Fruit fly (Drosophila melanogaster) whole organism, embryonic: Measurements from ENCODE around the gene Hn.
A peak's percentile ranks its signal among the peaks of the same experiment; 100 is the strongest.

Experiments used
- ATbp ChIP-seq: fragments of 200-800 bp; sonication (Bioruptor generic); optimal IDR thresholded peaks from 2 replicates; lab custom pipeline; 2017; ENCODE audit warnings: missing biosample characterization, mild to moderate bottlenecking, missing genetic modification characterization, missing genetic modification reagents
- Blimp-1 ChIP-seq: fragments of 200-800 bp; sonication (Bioruptor generic); optimal IDR thresholded peaks from 3 replicates; lab custom pipeline; 2018; ENCODE audit warnings: missing biosample characterization, missing genetic modification characterization, mild to moderate bottlenecking, moderate library complexity, missing genetic modification reagents
- CG10543 ChIP-seq: fragments of 200-800 bp; sonication (Bioruptor generic); optimal IDR thresholded peaks from 3 replicates; lab custom pipeline; 2017; ENCODE audit warnings: missing biosample characterization, mild to moderate bottlenecking, missing genetic modification characterization, moderate library complexity
- CG11247 ChIP-seq: fragments of 200-800 bp; sonication (Bioruptor generic); IDR thresholded peaks from 2 replicates; pipeline ENCODE4 v1.3.6; 2022; ENCODE audit warnings: missing biosample characterization, missing genetic modification characterization
- CG13424 ChIP-seq: fragments of 200-800 bp; sonication (Bioruptor generic); optimal IDR thresholded peaks from 2 replicates; lab custom pipeline; 2019; ENCODE audit warnings: missing biosample characterization, mild to moderate bottlenecking, missing genetic modification characterization, moderate library complexity
- CG13775 ChIP-seq: fragments of 200-800 bp; sonication (Bioruptor generic); optimal IDR thresholded peaks from 3 replicates; lab custom pipeline; 2017; ENCODE audit warnings: missing biosample characterization, mild to moderate bottlenecking, missing genetic modification characterization
- CG14441 ChIP-seq: fragments of 200-800 bp; sonication (Bioruptor generic); IDR thresholded peaks from 2 replicates; pipeline ENCODE4 v1.3.6; 2022; ENCODE audit warnings: missing biosample characterization, missing genetic modification characterization
- CG16863 ChIP-seq: fragments of 200-800 bp; sonication (Bioruptor generic); optimal IDR thresholded peaks from 3 replicates; lab custom pipeline; 2016; ENCODE audit warnings: missing biosample characterization, missing genetic modification characterization
- CG17359 ChIP-seq: fragments of 200-800 bp; sonication (Bioruptor generic); optimal IDR thresholded peaks from 3 replicates; lab custom pipeline; 2018; ENCODE audit warnings: missing biosample characterization, mild to moderate bottlenecking, missing genetic modification characterization, moderate library complexity
- CG1832 ChIP-seq: fragments of 200-800 bp; sonication (Bioruptor generic); optimal IDR thresholded peaks from 2 replicates; lab custom pipeline; 2017; ENCODE audit warnings: missing biosample characterization, mild to moderate bottlenecking, missing genetic modification characterization, inconsistent platforms
- CG18764 ChIP-seq: fragments of 200-800 bp; sonication (Bioruptor generic); optimal IDR thresholded peaks from 3 replicates; lab custom pipeline; 2016; ENCODE audit warnings: missing biosample characterization, missing genetic modification characterization
- CG2678 ChIP-seq: fragments of 200-800 bp; sonication (Bioruptor generic); optimal IDR thresholded peaks from 3 replicates; lab custom pipeline; 2019; ENCODE audit warnings: missing biosample characterization, mild to moderate bottlenecking, missing genetic modification characterization, moderate library complexity
- CG4360 ChIP-seq: fragments of 200-800 bp; sonication (Bioruptor generic); IDR thresholded peaks from 2 replicates; pipeline ENCODE4 v1.3.6; 2022; ENCODE audit warnings: missing biosample characterization, missing genetic modification characterization
- CG4424 ChIP-seq: fragments of 200-800 bp; sonication (Bioruptor generic); optimal IDR thresholded peaks from 3 replicates; lab custom pipeline; 2016; ENCODE audit warnings: missing biosample characterization, missing genetic modification characterization
- CG4854 ChIP-seq: fragments of 200-800 bp; sonication (Bioruptor generic); optimal IDR thresholded peaks from 2 replicates; lab custom pipeline; 2016; ENCODE audit warnings: missing biosample characterization, missing genetic modification characterization, inconsistent platforms
- CG6654 ChIP-seq: fragments of 200-800 bp; sonication (Bioruptor generic); optimal IDR thresholded peaks from 2 replicates; lab custom pipeline; 2017; ENCODE audit warnings: missing biosample characterization, mild to moderate bottlenecking, missing genetic modification characterization
- CG6854 ChIP-seq: fragments of 200-800 bp; sonication (Bioruptor generic); optimal IDR thresholded peaks from 3 replicates; lab custom pipeline; 2017; ENCODE audit warnings: missing biosample characterization, mild to moderate bottlenecking, missing genetic modification characterization
- CG7556 ChIP-seq: fragments of 200-800 bp; sonication (Bioruptor generic); optimal IDR thresholded peaks from 2 replicates; lab custom pipeline; 2017; ENCODE audit warnings: missing biosample characterization, mild to moderate bottlenecking, missing genetic modification characterization
- CG8281 ChIP-seq: fragments of 200-800 bp; sonication (Bioruptor generic); optimal IDR thresholded peaks from 2 replicates; lab custom pipeline; 2018; ENCODE audit warnings: missing biosample characterization, mild to moderate bottlenecking, missing genetic modification characterization, moderate library complexity
- CG9797 ChIP-seq: fragments of 200-800 bp; sonication (Bioruptor generic); optimal IDR thresholded peaks from 3 replicates; lab custom pipeline; 2018; ENCODE audit warnings: missing biosample characterization, mild to moderate bottlenecking, missing genetic modification characterization
- Dp ChIP-seq: fragments of 200-800 bp; sonication (Bioruptor generic); optimal IDR thresholded peaks from 2 replicates; lab custom pipeline; 2018; ENCODE audit warnings: missing biosample characterization, mild to moderate bottlenecking, missing genetic modification characterization, moderate library complexity
- Dref ChIP-seq: fragments of 200-800 bp; sonication (Bioruptor generic); IDR thresholded peaks from 2 replicates; pipeline ENCODE4 v1.3.6; 2022; ENCODE audit warnings: missing biosample characterization, missing genetic modification characterization
- E2f2 ChIP-seq: fragments of 200-800 bp; sonication (Bioruptor generic); IDR thresholded peaks from 2 replicates; pipeline ENCODE4 v1.3.6; 2022; ENCODE audit warnings: missing biosample characterization, missing genetic modification characterization
- HLH3B ChIP-seq: fragments of 200-800 bp; sonication (Bioruptor generic); IDR thresholded peaks from 2 replicates; pipeline ENCODE4 v1.3.6; 2022; ENCODE audit warnings: missing biosample characterization, missing genetic modification characterization
- Lpt ChIP-seq: fragments of >200 bp; optimal IDR thresholded peaks from 2 replicates; lab custom pipeline; 2018; ENCODE audit warnings: missing biosample characterization, missing genetic modification characterization
- MTF-1 ChIP-seq: fragments of 200-800 bp; sonication (Bioruptor generic); optimal IDR thresholded peaks from 2 replicates; lab custom pipeline; 2018; ENCODE audit warnings: missing biosample characterization, mild to moderate bottlenecking, missing genetic modification characterization, borderline replicate concordance
- Oaz ChIP-seq: fragments of 200-800 bp; sonication (Bioruptor generic); IDR thresholded peaks from 2 replicates; pipeline ENCODE4 v1.3.6; 2022; ENCODE audit warnings: missing biosample characterization, missing genetic modification characterization
- Scr ChIP-seq: fragments of 200-800 bp; sonication (Bioruptor generic); IDR thresholded peaks from 2 replicates; pipeline ENCODE4 v1.3.6; 2022; ENCODE audit warnings: missing biosample characterization, missing genetic modification characterization; ENCODE audit not compliant: partially characterized antibody
- Side ChIP-seq: fragments of 200-800 bp; sonication (Bioruptor generic); optimal IDR thresholded peaks from 2 replicates; lab custom pipeline; 2016; ENCODE audit warnings: missing biosample characterization, missing genetic modification characterization
- Vsx1 ChIP-seq: fragments of 200-800 bp; sonication (Bioruptor generic); optimal IDR thresholded peaks from 2 replicates; lab custom pipeline; 2017; ENCODE audit warnings: missing biosample characterization, mild to moderate bottlenecking, missing genetic modification characterization, missing genetic modification reagents
- Xbp1 ChIP-seq: fragments of 200-800 bp; sonication (Bioruptor generic); optimal IDR thresholded peaks from 3 replicates; lab custom pipeline; 2016; ENCODE audit warnings: missing biosample characterization, mild to moderate bottlenecking, missing genetic modification characterization
- abd-A ChIP-seq: fragments of 200-800 bp; sonication (Bioruptor generic); optimal IDR thresholded peaks from 3 replicates; lab custom pipeline; 2019; ENCODE audit warnings: missing biosample characterization, mild to moderate bottlenecking, missing genetic modification characterization, moderate library complexity
- caup ChIP-seq: fragments of 200-800 bp; sonication (Bioruptor generic); optimal IDR thresholded peaks from 3 replicates; lab custom pipeline; 2017; ENCODE audit warnings: missing biosample characterization, mild to moderate bottlenecking, missing genetic modification characterization, moderate library complexity; ENCODE audit not compliant: severe bottlenecking
- cwo ChIP-seq: fragments of 200-800 bp; sonication (Bioruptor generic); optimal IDR thresholded peaks from 3 replicates; lab custom pipeline; 2017; ENCODE audit warnings: missing biosample characterization, missing genetic modification characterization, mild to moderate bottlenecking, moderate library complexity, missing genetic modification reagents
- dpn ChIP-seq, 2 experiments: fragments of 200-800 bp; sonication (Bioruptor generic); optimal IDR thresholded peaks; 3 replicates each; lab custom pipeline; 2016; ENCODE audit warnings: missing biosample characterization in 2 of 2, missing genetic modification characterization in 2 of 2
- ftz-f1 ChIP-seq: fragments of 200-800 bp; sonication (Bioruptor generic); optimal IDR thresholded peaks from 2 replicates; lab custom pipeline; 2016; ENCODE audit warnings: missing biosample characterization, missing genetic modification characterization
- her ChIP-seq: fragments of 200-800 bp; sonication (Bioruptor generic); optimal IDR thresholded peaks from 2 replicates; lab custom pipeline; 2016; ENCODE audit warnings: missing biosample characterization, missing genetic modification characterization
- ind ChIP-seq: fragments of 200-800 bp; sonication (Bioruptor generic); optimal IDR thresholded peaks from 3 replicates; lab custom pipeline; 2016; ENCODE audit warnings: missing biosample characterization, missing genetic modification characterization
- lola ChIP-seq, 3 experiments: fragments of >200 bp in 2 of 3; fragments of 200-800 bp in 1 of 3; sonication (Bioruptor generic) in 1 of 3; optimal IDR thresholded peaks; 2 replicates each; lab custom pipeline; 2017 to 2019; ENCODE audit warnings: missing biosample characterization in 3 of 3, missing genetic modification characterization in 3 of 3, mild to moderate bottlenecking in 1 of 3, moderate library complexity in 1 of 3
- nom ChIP-seq: fragments of 200-800 bp; sonication (Bioruptor generic); optimal IDR thresholded peaks from 2 replicates; lab custom pipeline; 2017; ENCODE audit warnings: missing biosample characterization, missing genetic modification characterization, mild to moderate bottlenecking, moderate library complexity, missing genetic modification reagents
- repo ChIP-seq: fragments of 200-800 bp; sonication (Bioruptor generic); optimal IDR thresholded peaks from 2 replicates; lab custom pipeline; 2016; ENCODE audit warnings: missing biosample characterization, missing genetic modification characterization
- scrt ChIP-seq: fragments of 200-800 bp; sonication (Bioruptor generic); optimal IDR thresholded peaks from 2 replicates; lab custom pipeline; 2018; ENCODE audit warnings: missing biosample characterization, mild to moderate bottlenecking, missing genetic modification characterization, moderate library complexity
- sd ChIP-seq: fragments of 200-800 bp; sonication (Bioruptor generic); optimal IDR thresholded peaks from 3 replicates; lab custom pipeline; 2018; ENCODE audit warnings: missing biosample characterization, mild to moderate bottlenecking, missing genetic modification characterization, moderate library complexity
- sna ChIP-seq: fragments of 200-800 bp; sonication (Bioruptor generic); IDR thresholded peaks from 2 replicates; pipeline ENCODE4 v1.3.6; 2022; ENCODE audit warnings: missing biosample characterization, missing genetic modification characterization; ENCODE audit not compliant: partially characterized antibody
- ssp ChIP-seq: fragments of 200-800 bp; sonication (Bioruptor generic); IDR thresholded peaks from 2 replicates; pipeline ENCODE4 v1.3.6; 2022; ENCODE audit warnings: missing biosample characterization, missing genetic modification characterization
- tio ChIP-seq: fragments of 200-800 bp; sonication (Bioruptor generic); optimal IDR thresholded peaks from 2 replicates; lab custom pipeline; 2017; ENCODE audit warnings: missing biosample characterization, missing genetic modification characterization, inconsistent platforms
- vvl ChIP-seq: fragments of 200-800 bp; sonication (Bioruptor generic); IDR thresholded peaks from 2 replicates; pipeline ENCODE4 v1.3.6; 2022; ENCODE audit warnings: missing biosample characterization, missing genetic modification characterization

Hn gene

dm6 chr3L:7809289-7810099 is 49.2 kb downstream of the Hn start, which contains the start of gene CG32369 (continued):
- TF ChIP-seq sd (tag; lab: Kevin White, UChicago) (peak; percentile 34), ftz-f1 (GFP tag; lab: Kevin White, UChicago) (peak; percentile 69), repo (GFP tag; lab: Kevin White, UChicago) (no peak), ATbp (GFP tag; lab: Kevin White, UChicago) (peak; percentile 12), cwo (peak; percentile 37), CG13424 (tag; lab: Kevin White, UChicago) (peak; percentile 32), abd-A (peak; percentile 75), lola (GFP tag; optimal IDR thresholded peaks at IDR 0.05; lab: Kevin White, UChicago) (no peak), caup (GFP tag; lab: Kevin White, UChicago) (peak; percentile 46), CG9797 (GFP tag; lab: Kevin White, UChicago) (no peak), CG4854 (GFP tag; lab: Kevin White, UChicago) (no peak), Dp (no peak), Scr (GFP tag; lab: Robert Waterston, UW) (peak; percentile 42), CG4424 (GFP tag; lab: Kevin White, UChicago) (no peak), sna (GFP tag; lab: Robert Waterston, UW) (0 out of 2 replicates have a peak, but pooled peaks have one; percentile 20), Lpt (no peak), nom (GFP tag; lab: Kevin White, UChicago) (peak; percentile 92), Side (GFP tag; lab: Kevin White, UChicago) (no peak), CG16863 (GFP tag; lab: Kevin White, UChicago) (peak; percentile 4), Vsx1 (GFP tag; lab: Kevin White, UChicago) (peak; percentile 19), CG10543 (GFP tag; lab: Kevin White, UChicago) (peak; percentile 70), vvl (GFP tag; lab: Robert Waterston, UW) (peak; percentile 73), CG8281 (tag; lab: Kevin White, UChicago) (no peak), CG6654 (GFP tag; lab: Kevin White, UChicago) (no peak), CG2678 (tag; lab: Kevin White, UChicago) (peak; percentile 40), Dref (GFP tag; lab: Robert Waterston, UW) (no peak), E2f2 (GFP tag; lab: Robert Waterston, UW) (0 out of 2 replicates have a peak, but pooled peaks have one; percentile 7), CG6854 (GFP tag; lab: Kevin White, UChicago) (peak; percentile 12), CG7556 (GFP tag; lab: Kevin White, UChicago) (no peak), tio (GFP tag; lab: Kevin White, UChicago) (no peak), Oaz (GFP tag; lab: Robert Waterston, UW) (no peak), CG18764 (GFP tag; lab: Kevin White, UChicago) (no peak), CG1832 (GFP tag; lab: Kevin White, UChicago) (no peak), ssp (GFP tag; lab: Robert Waterston, UW) (no peak), CG4360 (GFP tag; lab: Robert Waterston, UW) (no peak), CG13775 (GFP tag; lab: Kevin White, UChicago) (no peak), ind (GFP tag; lab: Kevin White, UChicago) (no peak), dpn (GFP tag; optimal IDR thresholded peaks at IDR 0.05; lab: Kevin White, UChicago) (peak in 1 of 2 experiments; percentile 16), scrt (GFP tag; lab: Kevin White, UChicago) (peak; percentile 67), CG11247 (GFP tag; lab: Robert Waterston, UW) (no peak), CG17359 (tag; lab: Kevin White, UChicago) (peak; percentile 10), Blimp-1 (GFP tag; lab: Kevin White, UChicago) (peak; percentile 9), Xbp1 (GFP tag; lab: Kevin White, UChicago) (peak; percentile 24), her (GFP tag; lab: Kevin White, UChicago) (peak; percentile 25), HLH3B (GFP tag; lab: Robert Waterston, UW) (peak; percentile 47; the same call in 1 of the 2 replicates), CG14441 (peak; percentile 25; the same call in 1 of the 2 replicates), MTF-1 (GFP tag; lab: Kevin White, UChicago) (no peak)
